Fruit fly (Drosophila melanogaster): ENCODE data around the gene Ubc4.

DNA sequence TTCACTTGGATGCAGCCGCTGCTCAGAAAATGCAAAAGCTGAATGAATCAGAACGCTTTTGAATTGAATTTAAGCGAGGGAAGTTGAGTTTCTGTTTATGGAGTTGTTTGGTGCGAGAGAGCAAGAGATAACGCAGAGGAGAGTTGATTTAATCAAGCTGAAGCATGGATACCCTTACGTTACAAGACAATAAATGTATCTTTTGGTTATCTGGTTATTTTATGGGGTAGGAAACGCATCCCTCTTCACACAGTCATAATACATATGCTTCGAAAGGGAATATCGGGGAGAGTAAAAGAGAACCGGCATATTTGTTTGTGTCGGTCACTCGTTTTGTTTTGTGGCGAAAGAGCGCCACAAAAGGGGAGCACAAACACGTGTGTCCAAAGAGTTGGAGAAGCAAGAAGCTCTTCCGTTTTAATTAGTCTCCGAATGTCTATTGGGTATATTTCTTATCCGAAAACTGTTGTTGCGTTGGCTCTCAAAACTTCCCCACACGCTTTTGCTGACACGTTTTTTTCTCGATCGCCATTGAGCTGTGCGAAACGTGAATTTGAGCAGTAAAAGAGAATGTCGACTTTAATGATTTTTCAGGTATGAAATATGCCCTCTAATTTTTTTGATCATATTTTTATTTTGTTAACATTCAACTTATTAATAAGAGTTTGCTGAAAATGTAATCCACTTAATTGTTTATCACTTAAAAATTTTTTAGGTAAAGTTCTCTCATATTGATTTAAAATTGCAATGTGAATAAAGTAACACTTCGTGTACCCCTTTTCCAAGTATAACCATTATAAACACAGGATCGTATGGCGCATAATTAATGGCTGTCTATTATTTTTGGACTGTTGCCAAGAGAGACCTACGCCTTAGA is 1.2 kb upstream of the Ubc4 start, which contains the start of gene Prps:
- peak; percentile 69 for TF ChIP-seq kay (GFP tag; ENCODE audit: borderline replicate concordance)
- TF ChIP-seq cnc (optimal IDR thresholded peaks at IDR 0.05): no peak
- peak; percentile 74 for TF ChIP-seq CG33017 (tag; optimal IDR thresholded peaks at IDR 0.05)
- peak; percentile 96 for TF ChIP-seq tj (GFP tag; optimal IDR thresholded peaks at IDR 0.05)
- TF ChIP-seq bab1 (GFP tag; optimal IDR thresholded peaks at IDR 0.05): peak; percentile 80
- TF ChIP-seq ovo (GFP tag; optimal IDR thresholded peaks at IDR 0.05): no peak
- TF ChIP-seq Clk (GFP tag; optimal IDR thresholded peaks at IDR 0.05): no peak
- peak; percentile 51 for TF ChIP-seq CG7045 (GFP tag; optimal IDR thresholded peaks at IDR 0.05)
- TF ChIP-seq cic (GFP tag; optimal IDR thresholded peaks at IDR 0.05): peak; percentile 87
- no peak for TF ChIP-seq CG1620 (GFP tag; optimal IDR thresholded peaks at IDR 0.05)
- no peak for TF ChIP-seq toe (GFP tag; optimal IDR thresholded peaks at IDR 0.05)
- TF ChIP-seq pad (GFP tag; optimal IDR thresholded peaks at IDR 0.05): peak; percentile 97
- TF ChIP-seq Hr96 (GFP tag; optimal IDR thresholded peaks at IDR 0.05): peak; percentile 10

Data from whole organism, adult.